Fruit fly (Drosophila melanogaster): ENCODE data around the gene Dip-C.

Gene Dip-C

DNA sequence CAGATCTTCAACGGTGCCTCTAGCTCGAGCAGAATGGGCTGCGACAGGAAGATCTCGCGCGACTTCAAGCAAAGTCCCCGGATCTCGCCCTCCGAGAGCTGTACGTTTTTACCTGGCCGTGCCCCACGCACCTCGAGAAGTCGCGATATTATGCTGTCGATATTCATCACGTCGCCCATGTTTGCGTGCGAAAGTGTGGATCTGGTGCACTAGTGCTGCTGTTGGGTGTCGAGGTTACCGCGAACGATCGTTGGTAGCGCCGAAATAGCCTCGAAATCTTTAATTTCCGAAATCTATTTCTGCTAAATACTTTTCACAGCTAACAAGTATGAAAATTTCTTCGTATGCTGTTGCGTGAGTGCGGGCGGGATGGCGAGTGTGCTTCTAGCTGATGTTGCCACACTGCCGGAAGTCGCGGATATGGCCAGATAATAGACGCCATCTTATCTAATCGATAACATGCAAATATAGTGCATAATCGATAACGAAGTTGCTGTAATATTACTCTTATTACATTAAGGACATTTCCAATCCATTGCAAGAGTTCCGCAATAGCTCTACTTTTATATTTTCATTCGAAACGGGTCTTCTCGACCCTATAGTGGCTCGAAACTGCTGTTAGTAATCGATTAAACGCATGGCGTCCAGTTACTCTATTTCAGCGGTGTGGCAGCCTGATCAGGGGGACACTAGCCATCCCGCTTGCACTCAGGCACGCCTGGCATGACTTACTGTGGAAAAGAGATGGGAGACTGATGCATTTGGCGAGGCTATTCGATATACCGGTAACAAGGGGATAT lies 12.2 kb upstream of the Dip-C start, which contains the start of gene Pp1-87B (continued):
- TF ChIP-seq mam (GFP tag; optimal IDR thresholded peaks at IDR 0.05) (no peak), CG33557 (GFP tag; optimal IDR thresholded peaks at IDR 0.05) (no peak), zf30C (GFP tag; optimal IDR thresholded peaks at IDR 0.05) (no peak), HLH3B (GFP tag; IDR thresholded peaks at IDR 0.05) (no peak), sug (tag; optimal IDR thresholded peaks at IDR 0.05) (peak; percentile 55), Ets97D (GFP tag; optimal IDR thresholded peaks at IDR 0.05) (peak; percentile 94), Ssrp (tag; optimal IDR thresholded peaks at IDR 0.05) (no peak), CG3163 (GFP tag; optimal IDR thresholded peaks at IDR 0.05) (no peak), CG3726 (GFP tag; IDR thresholded peaks at IDR 0.05) (no peak), Lhr (GFP tag; optimal IDR thresholded peaks at IDR 0.05) (peak; percentile 85), Abd-B (GFP tag; optimal IDR thresholded peaks at IDR 0.05) (peak; percentile 30), odd (GFP tag; optimal IDR thresholded peaks at IDR 0.05) (no peak), unpg (GFP tag; optimal IDR thresholded peaks at IDR 0.05) (no peak), ro (GFP tag; IDR thresholded peaks at IDR 0.05) (no peak), tio (GFP tag; optimal IDR thresholded peaks at IDR 0.05) (no peak), CG30020 (tag; optimal IDR thresholded peaks at IDR 0.05) (peak; percentile 45), CG12155 (GFP tag; optimal IDR thresholded peaks at IDR 0.05) (no peak), CG31388 (GFP tag; optimal IDR thresholded peaks at IDR 0.05) (no peak), salm (tag; optimal IDR thresholded peaks at IDR 0.05) (no peak), GATAe (GFP tag; conservative IDR thresholded peaks at IDR 0.05) (no peak), lilli (GFP tag; optimal IDR thresholded peaks at IDR 0.05) (no peak), Tbp (GFP tag; optimal IDR thresholded peaks at IDR 0.05) (peak; percentile 21), Lim3 (GFP tag; IDR thresholded peaks at IDR 0.05) (no peak), Neu2 (GFP tag; optimal IDR thresholded peaks at IDR 0.05; ENCODE audit: borderline replicate concordance) (no peak), Pdp1 (GFP tag; optimal IDR thresholded peaks at IDR 0.05) (peak in 1 of 2 experiments; percentile 73), CG12219 (GFP tag; optimal IDR thresholded peaks at IDR 0.05) (no peak), Fer1 (GFP tag; optimal IDR thresholded peaks at IDR 0.05) (peak; percentile 14), Trl (optimal IDR thresholded peaks at IDR 0.05) (no peak), Trl (GFP tag; optimal IDR thresholded peaks at IDR 0.05) (peak; percentile 7), Dbx (GFP tag; IDR thresholded peaks at IDR 0.05) (no peak), tna (GFP tag; IDR thresholded peaks at IDR 0.05; ENCODE audit: partially characterized antibody) (no peak; the same call in 1 of the 2 replicates), Rfx (GFP tag; IDR thresholded peaks at IDR 0.05) (no peak), CG17328 (GFP tag; IDR thresholded peaks at IDR 0.05) (no peak), CG13296 (GFP tag; optimal IDR thresholded peaks at IDR 0.05) (no peak), stwl (tag; optimal IDR thresholded peaks at IDR 0.05) (peak; percentile 46), tap (tag; optimal IDR thresholded peaks at IDR 0.05) (no peak), zfh1 (GFP tag; IDR thresholded peaks at IDR 0.05) (no peak), chn (GFP tag; optimal IDR thresholded peaks at IDR 0.05) (no peak), bab2 (GFP tag; optimal IDR thresholded peaks at IDR 0.05) (no peak), fd102C (GFP tag; optimal IDR thresholded peaks at IDR 0.05) (no peak), CoRest (tag; optimal IDR thresholded peaks at IDR 0.05) (peak; percentile 63), ci (GFP tag; IDR thresholded peaks at IDR 0.05) (0 out of 3 replicates have a peak, but pooled peaks have one; percentile 5), Aef1 (GFP tag; IDR thresholded peaks at IDR 0.05) (no peak), CG43689 (GFP tag; IDR thresholded peaks at IDR 0.05) (no peak), phol (tag; optimal IDR thresholded peaks at IDR 0.05) (peak; percentile 100), Fer2 (tag; optimal IDR thresholded peaks at IDR 0.05) (no peak), Atf3 (GFP tag; optimal IDR thresholded peaks at IDR 0.05) (no peak), esg (GFP tag; conservative IDR thresholded peaks at IDR 0.05) (no peak), slbo (GFP tag; IDR thresholded peaks at IDR 0.05) (no peak), her (GFP tag; optimal IDR thresholded peaks at IDR 0.05) (no peak), Mes4 (GFP tag; optimal IDR thresholded peaks at IDR 0.05) (no peak)
